Fruit fly (Drosophila melanogaster) whole organism, adult: ENCODE data around the gene Pp2C1.

Experiments
- Mnt ChIP-seq: fragments of 200-800 bp; sonication (Bioruptor generic); optimal IDR thresholded peaks from 2 replicates; lab custom pipeline; 2016; ENCODE audit warnings: missing biosample characterization, mild to moderate bottlenecking, missing genetic modification characterization
- kay ChIP-seq: fragments of 200-800 bp; sonication (Bioruptor generic); peaks from one replicate; lab custom pipeline; 2016; ENCODE audit warnings: missing biosample characterization, missing genetic modification characterization, borderline replicate concordance

DNA sequence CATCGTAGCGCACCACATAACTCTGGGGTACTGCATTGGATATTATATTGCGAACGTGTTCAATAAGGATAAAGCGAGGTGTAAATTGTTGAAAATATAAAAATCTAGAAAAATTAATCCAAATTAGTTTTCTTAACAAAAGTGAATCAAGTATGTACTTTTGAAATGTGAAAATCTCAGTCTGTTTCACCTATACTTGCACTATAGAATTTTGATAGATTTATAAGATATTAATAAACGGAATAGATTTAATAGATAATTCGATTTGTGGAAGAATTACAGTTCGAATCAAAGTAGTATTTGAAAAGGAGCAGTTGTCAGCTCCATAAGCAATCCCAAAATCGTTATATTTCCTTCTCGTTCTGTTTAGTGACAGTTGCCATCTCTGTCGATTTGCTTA, 18.3 kb upstream of the Pp2C1 start, which contains the start of gene CG7024:
- no peak for TF ChIP-seq Mnt (GFP tag; lab: Kevin White, UChicago)
- TF ChIP-seq kay = peak; percentile 67
